Fruit fly (Drosophila melanogaster): ENCODE results near the gene ImpE2.

DNA sequence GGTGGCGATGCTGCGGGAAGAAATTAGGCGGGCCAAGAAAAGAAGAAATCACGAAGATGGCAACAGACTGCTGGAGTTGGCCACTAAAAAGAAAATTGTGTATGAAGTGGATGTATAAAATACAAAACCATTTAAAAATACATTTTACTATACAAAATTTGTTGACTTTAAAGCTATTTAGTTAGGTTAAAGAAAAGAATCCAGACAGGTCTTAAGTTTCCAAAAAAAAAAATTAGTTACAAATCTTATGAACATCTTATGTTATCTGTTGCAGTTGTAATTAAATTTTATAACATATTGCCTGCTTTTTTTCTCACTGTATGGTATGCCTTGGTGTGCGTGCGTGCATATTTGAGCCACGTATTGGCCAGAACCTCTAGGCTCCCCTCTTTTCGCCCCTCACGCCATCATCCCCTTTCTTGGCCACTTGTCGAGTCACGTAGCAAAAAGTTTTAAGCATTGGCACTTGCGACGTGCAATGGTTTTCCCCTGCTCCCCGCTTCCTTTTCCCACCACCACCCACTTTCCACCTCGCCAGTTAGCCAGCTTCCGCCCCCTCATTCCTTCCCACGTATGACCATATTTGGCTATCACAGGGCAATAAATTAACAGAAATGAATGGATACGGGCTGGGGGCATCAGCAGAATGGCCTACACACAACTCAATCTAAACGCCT, 18.2 kb upstream of the ImpE2 start:
- TF ChIP-seq HLH106 (tag; optimal IDR thresholded peaks at IDR 0.05) (no peak), fru (GFP tag; optimal IDR thresholded peaks at IDR 0.05) (no peak), CG9705 (GFP tag; optimal IDR thresholded peaks at IDR 0.05) (no peak), dsf (GFP tag; optimal IDR thresholded peaks at IDR 0.05; ENCODE audit: borderline replicate concordance) (no peak), pan (optimal IDR thresholded peaks at IDR 0.05) (no peak), lola (GFP tag; optimal IDR thresholded peaks at IDR 0.05) (no peak), h (GFP tag; optimal IDR thresholded peaks at IDR 0.05) (no peak), psq (GFP tag; optimal IDR thresholded peaks at IDR 0.05) (no peak), ey (GFP tag; optimal IDR thresholded peaks at IDR 0.05) (no peak)

All from whole organism, wandering third instar larva.